Worm (Caenorhabditis elegans) whole organism, early embryonic: Measurements from ENCODE around the gene col-42.

ENCODE experiments used
- B0310.2 ChIP-seq: sonication (generic microtip); optimal IDR thresholded peaks from 2 replicates; lab custom pipeline; 2016; ENCODE audit warnings: mild to moderate bottlenecking, missing genetic modification characterization, missing compliant biosample characterization
- F13C5.2 ChIP-seq: sonication (generic microtip); optimal IDR thresholded peaks from 2 replicates; lab custom pipeline; 2017; ENCODE audit warnings: mild to moderate bottlenecking, missing genetic modification characterization, inconsistent platforms, missing compliant biosample characterization
- ama-1 ChIP-seq: fragments of 150-350 bp; optimal IDR thresholded peaks from 2 replicates; lab custom pipeline; 2014
- ets-7 ChIP-seq: sonication (generic microtip); optimal IDR thresholded peaks from 2 replicates; lab custom pipeline; 2016; ENCODE audit warnings: missing genotype, missing genetic modification characterization, missing compliant biosample characterization
- flt-1 ChIP-seq: fragments of 200-800 bp; sonication (Bioruptor generic); IDR thresholded peaks from 2 replicates; pipeline ENCODE4 v1.3.6; 2022; ENCODE audit warnings: missing genetic modification characterization, missing compliant biosample characterization
- hmg-4 ChIP-seq: fragments of 200-800 bp; sonication (Bioruptor generic); optimal IDR thresholded peaks from 2 replicates; lab custom pipeline; 2018; ENCODE audit warnings: mild to moderate bottlenecking, missing genetic modification characterization, missing compliant biosample characterization
- hnd-1 ChIP-seq: sonication (generic microtip); optimal IDR thresholded peaks from 2 replicates; lab custom pipeline; 2016; ENCODE audit warnings: missing genetic modification characterization, missing compliant biosample characterization
- pes-1 ChIP-seq: fragments of 200-800 bp; sonication (Bioruptor generic); IDR thresholded peaks from 2 replicates; pipeline ENCODE4 v1.3.6; 2022; ENCODE audit warnings: missing genetic modification reagents, missing genetic modification characterization, missing compliant biosample characterization
- sea-1 ChIP-seq: fragments of 200-800 bp; sonication (Bioruptor generic); conservative IDR thresholded peaks from 2 replicates; pipeline ENCODE4 v1.3.6; 2022; ENCODE audit warnings: missing genetic modification characterization, missing compliant biosample characterization
- tbx-11 ChIP-seq: fragments of 200-800 bp; sonication (Bioruptor generic); IDR thresholded peaks from 2 replicates; pipeline ENCODE4 v1.3.6; 2022; ENCODE audit warnings: missing genetic modification characterization, missing compliant biosample characterization
- tbx-37 ChIP-seq: fragments of 200-800 bp; sonication (Bioruptor generic); conservative IDR thresholded peaks from 2 replicates; pipeline ENCODE4 v1.3.6; 2022; ENCODE audit warnings: missing genetic modification reagents, missing genetic modification characterization, missing compliant biosample characterization

- TF ChIP-seq ets-7 (tag; lab: Kevin White, UChicago) (no peak), B0310.2 (tag; lab: Kevin White, UChicago) (no peak), ama-1 (lab: Kevin White, UChicago) (no peak), F13C5.2 (no peak), tbx-37 (no peak), tbx-11 (GFP tag; lab: Robert Waterston, UW) (no peak), flt-1 (GFP tag; lab: Robert Waterston, UW) (no peak), pes-1 (no peak), hnd-1 (no peak), sea-1 (GFP tag; lab: Robert Waterston, UW) (no peak), hmg-4 (GFP tag; lab: Kevin White, UChicago) (no peak)
These were observed 36.1 kb downstream of the col-42 start for ce11 chrV:18674367-18674766.
